Fruit fly (Drosophila melanogaster) whole organism: ENCODE data around the gene Eogt.

Source experiments
- CG8478 ChIP-seq: fragments of >200 bp; optimal IDR thresholded peaks from 2 replicates; lab custom pipeline; 2018; ENCODE audit warnings: inconsistent platforms
- psq ChIP-seq: fragments of >200 bp; optimal IDR thresholded peaks from 2 replicates; lab custom pipeline; 2017
- usp ChIP-seq: fragments of >200 bp; optimal IDR thresholded peaks from 2 replicates; lab custom pipeline; 2017; ENCODE audit warnings: missing biosample characterization, missing genetic modification characterization, mixed read lengths

DNA sequence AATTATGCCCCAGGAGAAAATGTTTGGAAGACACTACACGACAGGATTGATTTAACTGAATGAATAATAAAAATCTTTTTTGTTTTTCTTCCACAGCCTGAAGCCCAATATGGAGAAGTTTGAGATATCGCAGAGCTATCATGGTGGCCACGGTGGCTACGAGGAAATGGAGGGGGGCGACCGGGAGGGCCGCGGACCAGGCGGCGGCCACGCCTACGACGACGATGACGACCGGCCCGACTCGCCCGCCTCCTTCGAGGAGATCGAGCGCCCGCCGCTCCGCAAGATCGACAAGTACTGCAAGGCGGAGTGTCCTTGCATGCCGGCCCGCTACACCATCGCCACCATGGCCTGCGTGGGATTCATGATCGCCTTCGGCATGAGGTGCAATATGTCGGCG lies 23.7 kb downstream of the Eogt start:
- no peak for TF ChIP-seq usp (GFP tag; lab: Kevin White, UChicago)
- no peak for TF ChIP-seq CG8478
- TF ChIP-seq psq (lab: Kevin White, UChicago): no peak
